Worm (Caenorhabditis elegans) whole organism, early embryonic: Measurements from ENCODE around the gene F47B8.2.

Experiments used
- F13C5.2 ChIP-seq: sonication (generic microtip); optimal IDR thresholded peaks from 2 replicates; lab custom pipeline; 2017; ENCODE audit warnings: mild to moderate bottlenecking, missing genetic modification characterization, inconsistent platforms, missing compliant biosample characterization
- ama-1 ChIP-seq: fragments of 150-350 bp; optimal IDR thresholded peaks from 2 replicates; lab custom pipeline; 2014
- ceh-13 ChIP-seq: fragments of 200-800 bp; sonication (Bioruptor generic); optimal IDR thresholded peaks from 2 replicates; lab custom pipeline; 2018; ENCODE audit warnings: mild to moderate bottlenecking, missing genetic modification characterization, missing compliant biosample characterization
- ets-7 ChIP-seq: sonication (generic microtip); optimal IDR thresholded peaks from 2 replicates; lab custom pipeline; 2016; ENCODE audit warnings: missing genotype, missing genetic modification characterization, missing compliant biosample characterization
- flt-1 ChIP-seq: fragments of 200-800 bp; sonication (Bioruptor generic); IDR thresholded peaks from 2 replicates; pipeline ENCODE4 v1.3.6; 2022; ENCODE audit warnings: missing genetic modification characterization, missing compliant biosample characterization
- hmbx-1 ChIP-seq: sonication (generic microtip); optimal IDR thresholded peaks from 2 replicates; lab custom pipeline; 2016; ENCODE audit warnings: mild to moderate bottlenecking, missing genetic modification characterization, missing compliant biosample characterization
- hmg-4 ChIP-seq: fragments of 200-800 bp; sonication (Bioruptor generic); optimal IDR thresholded peaks from 2 replicates; lab custom pipeline; 2018; ENCODE audit warnings: mild to moderate bottlenecking, missing genetic modification characterization, missing compliant biosample characterization
- pes-1 ChIP-seq: fragments of 200-800 bp; sonication (Bioruptor generic); IDR thresholded peaks from 2 replicates; pipeline ENCODE4 v1.3.6; 2022; ENCODE audit warnings: missing genetic modification reagents, missing genetic modification characterization, missing compliant biosample characterization
- tbx-11 ChIP-seq: fragments of 200-800 bp; sonication (Bioruptor generic); IDR thresholded peaks from 2 replicates; pipeline ENCODE4 v1.3.6; 2022; ENCODE audit warnings: missing genetic modification characterization, missing compliant biosample characterization
- tbx-37 ChIP-seq: fragments of 200-800 bp; sonication (Bioruptor generic); conservative IDR thresholded peaks from 2 replicates; pipeline ENCODE4 v1.3.6; 2022; ENCODE audit warnings: missing genetic modification reagents, missing genetic modification characterization, missing compliant biosample characterization

- TF ChIP-seq ama-1 (lab: Kevin White, UChicago) = no peak
- TF ChIP-seq flt-1 (GFP tag; lab: Robert Waterston, UW) = no peak
- no peak for TF ChIP-seq hmg-4 (GFP tag; lab: Kevin White, UChicago)
- no peak for TF ChIP-seq F13C5.2 (tag; lab: Kevin White, UChicago)
- TF ChIP-seq hmbx-1 = no peak
- no peak for TF ChIP-seq ets-7 (tag; lab: Kevin White, UChicago)
- TF ChIP-seq ceh-13 (GFP tag; lab: Kevin White, UChicago) = no peak
- TF ChIP-seq tbx-11 (GFP tag; lab: Robert Waterston, UW) = no peak
- TF ChIP-seq pes-1 (GFP tag; lab: Robert Waterston, UW) = no peak
- no peak for TF ChIP-seq tbx-37
Measured at ce11 chrV:14289363-14289762, 27.1 kb downstream of the F47B8.2 start, which contains the start of gene F14D7.1.
